Worm (Caenorhabditis elegans) whole organism, L4/young adult: Measurements from ENCODE around the gene chtb-1.

Source experiments
- W03F9.2 ChIP-seq: fragments of 150-350 bp; optimal IDR thresholded peaks from 2 replicates; lab custom pipeline; 2014; ENCODE audit warnings: missing biosample characterization, missing genetic modification characterization
- him-1 ChIP-seq: sonication (generic microtip); optimal IDR thresholded peaks from 2 replicates; lab custom pipeline; 2016; ENCODE audit warnings: missing genotype, missing genetic modification reagents, missing genetic modification characterization, missing compliant biosample characterization

DNA sequence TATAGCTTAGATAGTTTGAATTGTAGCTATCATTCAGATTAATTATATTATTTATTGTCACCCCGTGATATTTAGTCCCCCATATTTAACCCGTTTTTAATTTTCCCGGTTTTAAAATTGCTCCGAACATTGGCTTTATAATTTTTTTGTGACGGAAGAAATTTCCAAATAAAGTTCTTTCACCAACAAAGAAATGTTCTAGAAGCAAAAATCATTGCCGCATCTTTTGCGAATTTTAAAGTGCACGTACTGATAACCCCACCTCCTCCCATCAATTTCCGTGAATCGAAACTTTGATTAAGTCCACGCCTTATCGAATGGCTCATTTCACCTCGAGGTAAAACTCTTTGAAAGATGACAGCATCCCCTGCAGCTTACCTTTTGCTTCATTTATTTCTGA is 30.5 kb downstream of the chtb-1 start, which contains the start of gene C40H1.7:
- TF ChIP-seq him-1 (tag; lab: Kevin White, UChicago) (no peak), W03F9.2 (tag; lab: Kevin White, UChicago) (no peak)
